Fruit fly (Drosophila melanogaster): Measurements from ENCODE around the gene ato.
A peak's percentile ranks its signal among the peaks of the same experiment; 100 is the strongest.

ato gene

dm6 chr3R:8308515-8308959 is 30.7 kb downstream of the ato start, which contains the start of gene tex:
Gene tex, minus strand, starts transcription at chr3R:8308645.
- no peak for TF ChIP-seq noc (tag; optimal IDR thresholded peaks at IDR 0.05)

dm6 chr3R:8310678-8311077 is 32.8 kb downstream of the ato start, which contains the start of gene CG11693:
Gene CG11693, minus strand, starts transcription at chr3R:8310778.
- TF ChIP-seq noc (tag; optimal IDR thresholded peaks at IDR 0.05): no peak

dm6 chr3R:8312037-8312436 is 34.2 kb downstream of the ato start, which contains the start of the genes CG11694 and CG11698:
Gene CG11694, minus strand, starts transcription at chr3R:8312137.
Gene CG11698, plus strand, starts transcription at chr3R:8312188.
- no peak for TF ChIP-seq noc (tag; optimal IDR thresholded peaks at IDR 0.05)

dm6 chr3R:8313038-8313437 is 35.2 kb downstream of the ato start, which contains the start of gene CG7483:
Gene CG7483, plus strand, starts transcription at chr3R:8313208.
- TF ChIP-seq noc (tag; optimal IDR thresholded peaks at IDR 0.05): no peak

- no peak for TF ChIP-seq noc (tag; optimal IDR thresholded peaks at IDR 0.05)
These were observed 38.7 kb downstream of the ato start, which contains the start of gene Coq2 for dm6 chr3R:8316344-8317105. Gene Coq2, minus strand, starts transcription at chr3R:8316543.

dm6 chr3R:8317215-8317614 is 39.4 kb downstream of the ato start, which contains the start of gene Ctr1B:
Gene Ctr1B, plus strand, starts transcription at chr3R:8317612.
- TF ChIP-seq noc (tag; optimal IDR thresholded peaks at IDR 0.05): peak; percentile 44

dm6 chr3R:8317709-8318335 is 40.0 kb downstream of the ato start:
- TF ChIP-seq noc (tag; optimal IDR thresholded peaks at IDR 0.05): no peak

- TF ChIP-seq noc (tag; optimal IDR thresholded peaks at IDR 0.05): no peak
These were observed 43.6 kb downstream of the ato start, which contains the start of gene Or85a for dm6 chr3R:8321447-8321846. Gene Or85a, plus strand, starts transcription at chr3R:8321747.

dm6 chr3R:8324016-8324415 is 46.2 kb downstream of the ato start, which contains the start of gene CG7443:
Gene CG7443, plus strand, starts transcription at chr3R:8324316.
- TF ChIP-seq noc (tag; optimal IDR thresholded peaks at IDR 0.05): no peak

- TF ChIP-seq noc (tag; optimal IDR thresholded peaks at IDR 0.05): no peak
These were observed 49.0 kb downstream of the ato start for dm6 chr3R:8326884-8327283.

- TF ChIP-seq noc (tag; optimal IDR thresholded peaks at IDR 0.05): no peak
These were observed 50.3 kb downstream of the ato start for dm6 chr3R:8327967-8328789.
